Fruit fly (Drosophila melanogaster) whole organism, prepupa: ENCODE results near the gene CG43332.
A peak's percentile ranks its signal among the peaks of the same experiment; 100 is the strongest.

Experiments used
- Blimp-1 ChIP-seq: fragments of 200-800 bp; sonication (Bioruptor generic); optimal IDR thresholded peaks from 3 replicates; lab custom pipeline; 2017; ENCODE audit warnings: missing biosample characterization, missing genetic modification characterization, mild to moderate bottlenecking, moderate library complexity, missing genetic modification reagents
- CG10631 ChIP-seq: fragments of 200-800 bp; sonication (Bioruptor generic); optimal IDR thresholded peaks from 2 replicates; lab custom pipeline; 2016; ENCODE audit warnings: missing biosample characterization, missing genetic modification characterization
- CG10669 ChIP-seq: fragments of 200-800 bp; sonication (Bioruptor generic); optimal IDR thresholded peaks from 3 replicates; lab custom pipeline; 2018; ENCODE audit warnings: missing biosample characterization, mild to moderate bottlenecking, missing genetic modification characterization, moderate library complexity
- CG11294 ChIP-seq: fragments of 200-800 bp; sonication (Bioruptor generic); IDR thresholded peaks from 2 replicates; pipeline ENCODE4 v1.3.6; 2022; ENCODE audit warnings: missing biosample characterization, missing genetic modification characterization
- CG11762 ChIP-seq: fragments of 200-800 bp; sonication (Bioruptor generic); optimal IDR thresholded peaks from 3 replicates; lab custom pipeline; 2016; ENCODE audit warnings: missing biosample characterization, missing genetic modification characterization; ENCODE audit not compliant: insufficient read depth
- CG11902 ChIP-seq: fragments of 200-800 bp; sonication (Bioruptor generic); optimal IDR thresholded peaks from 3 replicates; lab custom pipeline; 2016; ENCODE audit warnings: missing biosample characterization, missing genetic modification characterization
- CG15336 ChIP-seq: fragments of 200-800 bp; sonication (Bioruptor generic); IDR thresholded peaks from 2 replicates; pipeline ENCODE4 v1.3.6; 2022; ENCODE audit warnings: missing biosample characterization, missing genetic modification characterization
- CG1621 ChIP-seq: fragments of 200-800 bp; sonication (Bioruptor generic); optimal IDR thresholded peaks from 3 replicates; lab custom pipeline; 2018; ENCODE audit warnings: missing biosample characterization, mild to moderate bottlenecking, missing genetic modification characterization
- CG16779 ChIP-seq: fragments of 200-800 bp; sonication (Bioruptor generic); optimal IDR thresholded peaks from 3 replicates; lab custom pipeline; 2017; ENCODE audit warnings: missing biosample characterization, mild to moderate bottlenecking, missing genetic modification characterization
- CG3032 ChIP-seq: fragments of 200-800 bp; optimal IDR thresholded peaks from 2 replicates; lab custom pipeline; 2019; ENCODE audit warnings: missing biosample characterization, mild to moderate bottlenecking, missing genetic modification characterization, moderate library complexity
- CG31627 ChIP-seq: fragments of 200-800 bp; sonication (Bioruptor generic); optimal IDR thresholded peaks from 3 replicates; lab custom pipeline; 2016; ENCODE audit warnings: missing biosample characterization, missing genetic modification characterization
- CG32006 ChIP-seq: fragments of 200-800 bp; sonication (Bioruptor generic); optimal IDR thresholded peaks from 3 replicates; lab custom pipeline; 2017; ENCODE audit warnings: missing biosample characterization, mild to moderate bottlenecking, missing genetic modification characterization
- CG3919 ChIP-seq: fragments of 200-800 bp; sonication (Bioruptor generic); optimal IDR thresholded peaks from 3 replicates; lab custom pipeline; 2016; ENCODE audit warnings: missing biosample characterization, missing genetic modification characterization
- CG4318 ChIP-seq: fragments of 200-800 bp; sonication (Bioruptor generic); optimal IDR thresholded peaks from 3 replicates; lab custom pipeline; 2017; ENCODE audit warnings: missing biosample characterization, mild to moderate bottlenecking, missing genetic modification characterization
- CG6276 ChIP-seq: fragments of 200-800 bp; sonication (Bioruptor generic); optimal IDR thresholded peaks from 2 replicates; lab custom pipeline; 2017; ENCODE audit warnings: missing biosample characterization, mild to moderate bottlenecking, missing genetic modification characterization
- CG6792 ChIP-seq: fragments of 200-800 bp; sonication (Bioruptor generic); optimal IDR thresholded peaks from 3 replicates; lab custom pipeline; 2016; ENCODE audit warnings: missing biosample characterization, missing genetic modification characterization
- CG6808 ChIP-seq: fragments of 200-800 bp; sonication (Bioruptor generic); optimal IDR thresholded peaks from 3 replicates; lab custom pipeline; 2017; ENCODE audit warnings: missing biosample characterization, missing genetic modification characterization, mild to moderate bottlenecking, moderate library complexity, missing genetic modification reagents
- CG6854 ChIP-seq: fragments of 200-800 bp; sonication (Bioruptor generic); optimal IDR thresholded peaks from 2 replicates; lab custom pipeline; 2017; ENCODE audit warnings: missing biosample characterization, mild to moderate bottlenecking, missing genetic modification characterization
- CG8119 ChIP-seq: fragments of 200-800 bp; sonication (Bioruptor generic); IDR thresholded peaks from 3 replicates; pipeline ENCODE4 v1.3.6; 2022; ENCODE audit warnings: missing biosample characterization, missing genetic modification characterization
- CG8319 ChIP-seq: fragments of 200-800 bp; sonication (Bioruptor generic); optimal IDR thresholded peaks from 3 replicates; lab custom pipeline; 2016; ENCODE audit warnings: missing biosample characterization, missing genetic modification characterization
- Eip78C ChIP-seq: fragments of 200-800 bp; sonication (Bioruptor generic); peaks from one replicate; lab custom pipeline; 2016; ENCODE audit warnings: missing biosample characterization, missing genetic modification characterization
- Eip93F ChIP-seq: fragments of 200-800 bp; sonication (Bioruptor generic); optimal IDR thresholded peaks from 2 replicates; lab custom pipeline; 2016; ENCODE audit warnings: missing biosample characterization, mild to moderate bottlenecking, missing genetic modification characterization
- Ets96B ChIP-seq: fragments of 200-800 bp; optimal IDR thresholded peaks from 2 replicates; lab custom pipeline; 2019; ENCODE audit warnings: missing biosample characterization, mild to moderate bottlenecking, missing genetic modification characterization, moderate library complexity
- Gug ChIP-seq: fragments of 200-800 bp; sonication (Bioruptor generic); IDR thresholded peaks from 2 replicates; pipeline ENCODE4 v1.3.6; 2022; ENCODE audit warnings: missing biosample characterization, missing genetic modification characterization
- Hr38 ChIP-seq: sonication (Bioruptor generic); optimal IDR thresholded peaks from 2 replicates; lab custom pipeline; 2016; ENCODE audit warnings: missing biosample characterization, missing genetic modification characterization
- Hr39 ChIP-seq: fragments of 200-800 bp; sonication (Bioruptor generic); optimal IDR thresholded peaks from 2 replicates; lab custom pipeline; 2016; ENCODE audit warnings: missing biosample characterization, missing genetic modification characterization
- Hr4 ChIP-seq: fragments of 200-800 bp; sonication (Bioruptor generic); optimal IDR thresholded peaks from 3 replicates; lab custom pipeline; 2016; ENCODE audit warnings: missing biosample characterization, missing genetic modification characterization
- Lpt ChIP-seq: fragments of 200-800 bp; sonication (Bioruptor generic); optimal IDR thresholded peaks from 3 replicates; lab custom pipeline; 2016; ENCODE audit warnings: missing biosample characterization, missing genetic modification characterization
- Met ChIP-seq: fragments of 200-800 bp; sonication (Bioruptor generic); optimal IDR thresholded peaks from 3 replicates; lab custom pipeline; 2016; ENCODE audit warnings: missing biosample characterization, missing genetic modification characterization
- OdsH ChIP-seq: fragments of 200-800 bp; sonication (Bioruptor generic); optimal IDR thresholded peaks from 3 replicates; lab custom pipeline; 2016; ENCODE audit warnings: missing biosample characterization, missing genetic modification characterization
- Sox102F ChIP-seq: fragments of 200-800 bp; sonication (Bioruptor generic); optimal IDR thresholded peaks from 2 replicates; lab custom pipeline; 2016; ENCODE audit warnings: missing biosample characterization, mild to moderate bottlenecking, missing genetic modification characterization
- Sox14 ChIP-seq: fragments of 200-800 bp; sonication (Bioruptor generic); optimal IDR thresholded peaks from 3 replicates; lab custom pipeline; 2016; ENCODE audit warnings: missing biosample characterization, missing genetic modification characterization
- Sox15 ChIP-seq: fragments of 200-800 bp; sonication (Bioruptor generic); optimal IDR thresholded peaks from 3 replicates; lab custom pipeline; 2016; ENCODE audit warnings: missing biosample characterization, missing genetic modification characterization
- achi ChIP-seq: fragments of 200-800 bp; sonication (Bioruptor generic); optimal IDR thresholded peaks from 3 replicates; lab custom pipeline; 2016; ENCODE audit warnings: missing biosample characterization, missing genetic modification characterization
- acj6 ChIP-seq: fragments of 200-800 bp; sonication (Bioruptor generic); optimal IDR thresholded peaks from 3 replicates; lab custom pipeline; 2016; ENCODE audit warnings: missing biosample characterization, missing genetic modification characterization
- dac ChIP-seq: fragments of 200-800 bp; sonication (Bioruptor generic); optimal IDR thresholded peaks from 2 replicates; lab custom pipeline; 2017; ENCODE audit warnings: missing biosample characterization, mild to moderate bottlenecking, missing genetic modification characterization
- dsx ChIP-seq: fragments of 200-800 bp; optimal IDR thresholded peaks from 3 replicates; lab custom pipeline; 2019; ENCODE audit warnings: missing biosample characterization, mild to moderate bottlenecking, missing genetic modification characterization, moderate library complexity; ENCODE audit not compliant: poor library complexity, severe bottlenecking
- esn ChIP-seq: fragments of 200-800 bp; sonication (Bioruptor generic); optimal IDR thresholded peaks from 2 replicates; lab custom pipeline; 2016; ENCODE audit warnings: missing biosample characterization, mild to moderate bottlenecking, missing genetic modification characterization, moderate library complexity
- fd59A ChIP-seq: fragments of 200-800 bp; sonication (Bioruptor generic); optimal IDR thresholded peaks from 2 replicates; lab custom pipeline; 2017; ENCODE audit warnings: missing biosample characterization, mild to moderate bottlenecking, missing genetic modification characterization, missing genetic modification reagents
- fd85E ChIP-seq: fragments of 200-800 bp; sonication (Bioruptor generic); optimal IDR thresholded peaks from 3 replicates; lab custom pipeline; 2016; ENCODE audit warnings: missing biosample characterization, missing genetic modification characterization
- fkh ChIP-seq: fragments of 200-800 bp; sonication (Bioruptor generic); optimal IDR thresholded peaks from 3 replicates; lab custom pipeline; 2017; ENCODE audit warnings: missing biosample characterization, mild to moderate bottlenecking, missing genetic modification characterization, moderate library complexity
- lz ChIP-seq: fragments of 200-800 bp; sonication (Bioruptor generic); optimal IDR thresholded peaks from 3 replicates; lab custom pipeline; 2016; ENCODE audit warnings: missing biosample characterization, missing genetic modification characterization
- net ChIP-seq: fragments of 200-800 bp; sonication (Bioruptor generic); optimal IDR thresholded peaks from 3 replicates; lab custom pipeline; 2016; ENCODE audit warnings: missing biosample characterization, missing genetic modification characterization
- pdm3 ChIP-seq: fragments of 200-800 bp; sonication (Bioruptor generic); optimal IDR thresholded peaks from 3 replicates; lab custom pipeline; 2016; ENCODE audit warnings: missing biosample characterization, missing genetic modification characterization
- salr ChIP-seq, 2 experiments: fragments of 200-800 bp; sonication (Bioruptor generic); optimal IDR thresholded peaks; 3 replicates each; lab custom pipeline; 2016 to 2018; ENCODE audit warnings: missing biosample characterization in 2 of 2, missing genetic modification characterization in 2 of 2, mild to moderate bottlenecking in 1 of 2
- spab ChIP-seq: fragments of 200-800 bp; sonication (Bioruptor generic); optimal IDR thresholded peaks from 2 replicates; lab custom pipeline; 2017; ENCODE audit warnings: missing biosample characterization, mild to moderate bottlenecking, missing genetic modification characterization, missing genetic modification reagents
- ss ChIP-seq, 2 experiments: fragments of 200-800 bp; sonication (Bioruptor generic); optimal IDR thresholded peaks; 2 replicates in 1 of 2; 3 replicates in 1 of 2; lab custom pipeline; 2017 to 2018; ENCODE audit warnings: mild to moderate bottlenecking in 2 of 2, missing biosample characterization in 2 of 2, missing genetic modification characterization in 2 of 2, moderate library complexity in 1 of 2
- svp ChIP-seq: fragments of 200-800 bp; sonication (Bioruptor generic); peaks from one replicate; lab custom pipeline; 2016; ENCODE audit warnings: missing biosample characterization, missing genetic modification characterization
- topi ChIP-seq: fragments of 200-800 bp; sonication (Bioruptor generic); optimal IDR thresholded peaks from 3 replicates; lab custom pipeline; 2016; ENCODE audit warnings: missing biosample characterization, missing genetic modification characterization

Gene CG43332

DNA sequence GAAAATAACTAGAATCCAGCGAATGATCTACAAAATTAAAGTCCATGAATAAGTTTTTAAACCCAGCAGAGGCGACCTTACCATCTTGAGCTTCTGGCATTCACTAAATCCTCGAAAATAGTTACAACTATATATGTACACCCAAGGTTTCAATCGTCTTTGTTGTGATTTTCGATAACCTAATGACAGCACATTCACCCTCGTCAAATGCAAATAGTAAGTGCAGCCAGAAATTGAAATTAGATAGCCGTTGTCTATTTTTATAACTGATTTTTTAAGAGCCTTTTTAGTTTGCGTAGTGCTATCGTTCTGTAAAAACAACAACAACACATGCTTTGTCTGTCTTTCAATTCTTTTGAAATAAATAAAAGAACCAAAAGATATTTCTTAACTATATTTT is at the start of gene CG43332:
Gene CG43332, minus strand, starts transcription at position 101 of the 400 bp plus-strand sequence.
- TF ChIP-seq CG6808 (GFP tag; lab: Kevin White, UChicago), result no peak
- TF ChIP-seq achi (GFP tag; lab: Kevin White, UChicago), result no peak
- TF ChIP-seq Hr38 (GFP tag; lab: Kevin White, UChicago), result no peak
- TF ChIP-seq CG32006 (GFP tag; lab: Kevin White, UChicago), result no peak
- no peak for TF ChIP-seq CG11294 (GFP tag; lab: Robert Waterston, UW)
- no peak for TF ChIP-seq lz (GFP tag; lab: Kevin White, UChicago)
- TF ChIP-seq CG6792 (GFP tag; lab: Kevin White, UChicago), result no peak
- no peak for TF ChIP-seq dsx (GFP tag; lab: Kevin White, UChicago)
- TF ChIP-seq, all 60 proteins: peak for 0

DNA sequence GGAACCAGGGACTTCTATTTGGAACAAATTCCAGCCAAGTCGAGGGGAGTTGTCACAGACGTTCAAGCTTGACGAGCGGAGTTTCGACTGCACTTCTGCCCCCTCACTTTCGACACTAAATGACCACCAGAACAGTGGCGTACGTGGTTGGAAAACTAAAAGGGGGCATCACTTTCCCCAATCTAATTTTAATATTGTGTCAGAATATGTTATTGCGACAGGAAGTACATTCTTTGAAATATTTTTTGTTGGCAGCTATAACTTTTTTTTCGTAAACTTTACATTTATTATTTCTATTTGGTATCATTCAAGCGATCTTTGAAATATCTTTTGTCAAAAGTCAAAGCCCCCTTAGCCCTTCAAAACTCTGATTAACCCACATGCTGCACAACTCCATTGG is 49.7 kb upstream of the CG43332 start:
- TF ChIP-seq CG3919 (GFP tag; lab: Kevin White, UChicago), result no peak
- TF ChIP-seq fkh, result no peak
- peak; percentile 14 for TF ChIP-seq pdm3
- no peak for TF ChIP-seq acj6 (GFP tag; lab: Kevin White, UChicago)
- TF ChIP-seq CG6276 (GFP tag; lab: Kevin White, UChicago), result no peak
- TF ChIP-seq Ets96B (tag; lab: Kevin White, UChicago), result no peak
- TF ChIP-seq CG8119, result no peak
- TF ChIP-seq Sox14 (GFP tag; lab: Kevin White, UChicago), result no peak
- TF ChIP-seq Gug (GFP tag; lab: Robert Waterston, UW), result no peak
- TF ChIP-seq net (GFP tag; lab: Kevin White, UChicago), result no peak
- no peak for TF ChIP-seq OdsH (GFP tag; lab: Kevin White, UChicago)
- no peak for TF ChIP-seq dac (GFP tag; lab: Kevin White, UChicago)
- peak; percentile 22 for TF ChIP-seq Sox102F
- TF ChIP-seq Hr4 (GFP tag; lab: Kevin White, UChicago), result peak; percentile 7
- no peak for TF ChIP-seq CG10669 (GFP tag; lab: Kevin White, UChicago)
- no peak for TF ChIP-seq Sox15 (GFP tag; lab: Kevin White, UChicago)
- TF ChIP-seq Eip93F, result no peak
- no peak for TF ChIP-seq Met
- TF ChIP-seq achi (GFP tag; lab: Kevin White, UChicago), result no peak
- peak; percentile 43 for TF ChIP-seq CG32006 (GFP tag; lab: Kevin White, UChicago)
- TF ChIP-seq lz (GFP tag; lab: Kevin White, UChicago), result no peak
- TF ChIP-seq fd59A (GFP tag; lab: Kevin White, UChicago), result no peak
- TF ChIP-seq CG16779 (tag; lab: Kevin White, UChicago), result no peak
- peak; percentile 10 for TF ChIP-seq topi
- no peak for TF ChIP-seq CG10631
- TF ChIP-seq CG31627, result peak; percentile 18
- TF ChIP-seq CG6808 (GFP tag; lab: Kevin White, UChicago), result no peak
- no peak for TF ChIP-seq fd85E (GFP tag; lab: Kevin White, UChicago)
- no peak for TF ChIP-seq CG11902 (GFP tag; lab: Kevin White, UChicago)
- TF ChIP-seq spab, result no peak
- no peak for TF ChIP-seq Lpt
- no peak for TF ChIP-seq CG8319 (GFP tag; lab: Kevin White, UChicago)
- TF ChIP-seq salr (GFP tag; optimal IDR thresholded peaks at IDR 0.05; lab: Kevin White, UChicago), result no peak
- TF ChIP-seq Hr38 (GFP tag; lab: Kevin White, UChicago), result no peak
- TF ChIP-seq dsx (GFP tag; lab: Kevin White, UChicago), result no peak
- TF ChIP-seq CG1621, result no peak
- TF ChIP-seq esn (GFP tag; lab: Kevin White, UChicago), result peak; percentile 42
- no peak for TF ChIP-seq CG6854 (GFP tag; lab: Kevin White, UChicago)
- no peak; the same call in 1 of the 2 replicates for TF ChIP-seq CG15336 (GFP tag; lab: Robert Waterston, UW)
- TF ChIP-seq svp, result peak; percentile 71
- TF ChIP-seq Blimp-1 (GFP tag; lab: Kevin White, UChicago), result no peak
- no peak for TF ChIP-seq CG3032 (tag; lab: Kevin White, UChicago)
- no peak for TF ChIP-seq CG4318 (GFP tag; lab: Kevin White, UChicago)
- no peak for TF ChIP-seq Hr39 (GFP tag; lab: Kevin White, UChicago)
- peak; percentile 46 for TF ChIP-seq Eip78C (GFP tag; lab: Kevin White, UChicago)
- TF ChIP-seq CG11762 (GFP tag; lab: Kevin White, UChicago), result no peak
- TF ChIP-seq ss (GFP tag; optimal IDR thresholded peaks at IDR 0.05; lab: Kevin White, UChicago), result peak in 1 of 2 experiments; percentile 1
